Worm (Caenorhabditis elegans) whole organism, young adult: ENCODE data around the gene tin-9.1.

Experiments
- F39B2.1 ChIP-seq: fragments of 200-800 bp; sonication (Bioruptor generic); IDR thresholded peaks from 2 replicates; pipeline ENCODE4 v1.3.6; 2022; ENCODE audit warnings: missing genetic modification reagents, missing genetic modification characterization, missing compliant biosample characterization
- ama-1 ChIP-seq, 3 experiments: fragments of 150-350 bp in 1 of 3; sonication (generic microtip) in 2 of 3; optimal IDR thresholded peaks; 2 replicates each; lab custom pipeline; 2014 to 2018; ENCODE audit warnings: missing biosample characterization in 2 of 3, missing genetic modification characterization in 2 of 3, missing genetic modification reagents in 2 of 3
- him-1 ChIP-seq: sonication (generic microtip); optimal IDR thresholded peaks from 2 replicates; lab custom pipeline; 2016; ENCODE audit warnings: missing genotype, missing genetic modification reagents, missing genetic modification characterization, missing compliant biosample characterization
- hsf-1 ChIP-seq: fragments of 200-800 bp; sonication (Bioruptor generic); IDR thresholded peaks from 2 replicates; pipeline ENCODE4 v1.3.6; 2022; ENCODE audit warnings: missing genetic modification reagents, missing genetic modification characterization, missing compliant biosample characterization
- lin-26 ChIP-seq: fragments of 200-800 bp; sonication (Bioruptor generic); IDR thresholded peaks from 2 replicates; pipeline ENCODE4 v1.3.6; 2022; ENCODE audit warnings: missing genetic modification reagents, missing genetic modification characterization, missing compliant biosample characterization
- repo-1 ChIP-seq: sonication (generic microtip); optimal IDR thresholded peaks from 2 replicates; lab custom pipeline; 2017; ENCODE audit warnings: mild to moderate bottlenecking, missing genetic modification characterization, missing compliant biosample characterization
- rpc-1 ChIP-seq, 2 experiments: fragments of 150-350 bp in 1 of 2; sonication (generic microtip) in 1 of 2; optimal IDR thresholded peaks; 2 replicates each; lab custom pipeline; 2014 to 2018; ENCODE audit warnings: missing biosample characterization in 1 of 2, missing genetic modification characterization in 1 of 2, missing genetic modification reagents in 1 of 2, missing genotype in 1 of 2
- sdz-38 ChIP-seq: sonication (generic microtip); optimal IDR thresholded peaks from 2 replicates; lab custom pipeline; 2016; ENCODE audit warnings: missing genotype, missing genetic modification characterization, missing compliant biosample characterization
- sptf-2 ChIP-seq: fragments of 200-800 bp; sonication (Bioruptor generic); optimal IDR thresholded peaks from 2 replicates; lab custom pipeline; 2018; ENCODE audit warnings: mild to moderate bottlenecking, missing genetic modification characterization, missing compliant biosample characterization

- TF ChIP-seq ama-1 (optimal IDR thresholded peaks at IDR 0.05; lab: Kevin White, UChicago), result no peak
- no peak for TF ChIP-seq ama-1 (GFP tag; optimal IDR thresholded peaks at IDR 0.05; lab: Kevin White, UChicago)
- no peak for TF ChIP-seq lin-26
- no peak for TF ChIP-seq F39B2.1
- TF ChIP-seq sdz-38 (tag; lab: Kevin White, UChicago), result no peak
- no peak for TF ChIP-seq rpc-1 (optimal IDR thresholded peaks at IDR 0.05; lab: Kevin White, UChicago)
- TF ChIP-seq rpc-1 (tag; optimal IDR thresholded peaks at IDR 0.05; lab: Kevin White, UChicago), result no peak
- TF ChIP-seq hsf-1 (GFP tag; lab: Robert Waterston, UW), result no peak
- TF ChIP-seq repo-1 (tag; lab: Kevin White, UChicago), result no peak
- TF ChIP-seq him-1, result no peak
- no peak for TF ChIP-seq sptf-2 (GFP tag; lab: Kevin White, UChicago)
These were observed 34.2 kb downstream of the tin-9.1 start for ce11 chrIV:7010195-7010594.
